Fruit fly (Drosophila melanogaster): ENCODE data around the gene sba.

The sba gene

DNA sequence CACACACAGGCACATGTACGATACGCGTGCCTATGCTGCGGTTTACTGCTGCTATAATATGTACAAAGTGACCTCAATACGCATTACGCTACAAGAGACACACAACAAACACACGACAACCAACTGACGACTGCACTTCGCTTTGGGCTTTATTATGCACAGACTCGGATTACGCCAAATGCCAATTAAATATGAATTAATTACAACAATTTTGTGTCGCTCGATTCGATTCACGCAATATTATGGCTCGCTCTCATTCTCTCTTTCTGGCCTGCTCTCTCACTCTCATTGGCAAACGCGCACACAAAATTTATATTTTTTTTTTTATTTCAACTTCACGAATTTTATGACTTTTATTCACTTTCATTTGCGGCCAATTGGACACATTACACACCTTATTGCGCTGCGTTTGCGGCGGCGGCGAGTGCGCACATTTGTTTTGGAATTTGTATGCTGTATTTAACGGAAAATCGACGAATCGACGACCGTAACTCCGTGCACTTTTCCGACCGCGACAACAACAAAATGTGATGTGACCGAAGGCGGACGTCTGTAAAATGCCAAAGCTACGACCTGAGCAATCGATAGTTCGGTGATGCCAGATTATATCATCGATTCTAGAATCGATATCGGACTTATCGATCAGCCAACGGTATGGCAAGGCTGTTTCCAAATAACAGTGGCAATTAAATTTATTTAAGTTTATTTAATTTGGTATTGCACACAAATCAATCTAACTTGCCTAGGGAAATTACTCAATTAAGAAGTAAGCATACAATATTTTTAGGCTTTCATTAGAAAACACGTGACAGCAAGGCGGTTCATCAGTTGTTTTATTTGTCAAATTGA lies at the start of gene sba, which contains the start of gene CG31141 (continued):
- TF ChIP-seq CG6254 (GFP tag; optimal IDR thresholded peaks at IDR 0.05) (no peak), CG15514 (GFP tag; optimal IDR thresholded peaks at IDR 0.05) (peak; percentile 71), Elba2 (GFP tag; optimal IDR thresholded peaks at IDR 0.05) (peak; percentile 93), CG7839 (tag; optimal IDR thresholded peaks at IDR 0.05) (peak; percentile 3), Dll (GFP tag; IDR thresholded peaks at IDR 0.05; ENCODE audit: partially characterized antibody) (peak; percentile 79), unpg (GFP tag; optimal IDR thresholded peaks at IDR 0.05) (peak; percentile 10), CG7556 (GFP tag; optimal IDR thresholded peaks at IDR 0.05) (peak; percentile 11), B-H2 (GFP tag; optimal IDR thresholded peaks at IDR 0.05) (peak; percentile 59), sisA (GFP tag; IDR thresholded peaks at IDR 0.05) (no peak), NC2β (GFP tag; optimal IDR thresholded peaks at IDR 0.05) (peak; percentile 9), CG42726 (GFP tag; IDR thresholded peaks at IDR 0.05; ENCODE audit: partially characterized antibody) (peak; percentile 85), cas (GFP tag; IDR thresholded peaks at IDR 0.05) (no peak), CG17186 (GFP tag; optimal IDR thresholded peaks at IDR 0.05) (peak; percentile 27), CG14965 (GFP tag; optimal IDR thresholded peaks at IDR 0.05; ENCODE audit: borderline replicate concordance) (no peak), Dek (tag; optimal IDR thresholded peaks at IDR 0.05) (peak; percentile 24), CG15479 (GFP tag; optimal IDR thresholded peaks at IDR 0.05) (peak; percentile 75), Hand (GFP tag; optimal IDR thresholded peaks at IDR 0.05) (peak; percentile 6), CG18619 (GFP tag; optimal IDR thresholded peaks at IDR 0.05) (peak; percentile 21), nom (GFP tag; optimal IDR thresholded peaks at IDR 0.05) (peak; percentile 63), CG10565 (GFP tag; optimal IDR thresholded peaks at IDR 0.05) (no peak), D19B (GFP tag; optimal IDR thresholded peaks at IDR 0.05) (no peak), CG3163 (GFP tag; optimal IDR thresholded peaks at IDR 0.05) (no peak), sd (tag; optimal IDR thresholded peaks at IDR 0.05) (peak; percentile 52), twi (tag; optimal IDR thresholded peaks at IDR 0.05) (no peak), HLHmδ (GFP tag; optimal IDR thresholded peaks at IDR 0.05) (peak; percentile 38)

DNA sequence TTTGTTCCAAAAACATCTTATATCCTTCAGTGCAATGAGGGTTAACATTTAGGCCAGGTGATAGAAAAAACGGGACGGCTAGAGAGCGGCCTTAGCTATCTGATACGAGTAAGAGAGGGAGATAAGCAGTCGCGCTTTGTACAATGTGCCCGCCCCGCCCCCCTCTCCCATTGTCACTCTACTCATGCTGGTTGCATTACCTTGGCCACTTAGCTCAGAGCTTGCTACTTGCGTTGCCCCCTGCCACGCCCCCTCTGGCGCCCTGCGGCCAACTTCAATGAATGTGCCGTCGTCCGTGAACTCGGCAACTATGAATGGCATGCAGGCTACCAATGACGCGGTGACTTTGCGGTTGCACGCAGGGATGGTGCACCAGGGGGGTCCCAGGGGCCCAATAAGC lies 49.0 kb upstream of the sba start:
- TF ChIP-seq Doc2 (GFP tag; IDR thresholded peaks at IDR 0.05) (0 out of 2 replicates have a peak, but pooled peaks have one; percentile 20), CG10321 (GFP tag; IDR thresholded peaks at IDR 0.05) (peak; percentile 56), crol (GFP tag; IDR thresholded peaks at IDR 0.05) (peak; percentile 68), Med (GFP tag) (peak; percentile 56), CG11456 (GFP tag; IDR thresholded peaks at IDR 0.05) (peak; percentile 62; the same call in 1 of the 3 replicates), CG10431 (GFP tag; optimal IDR thresholded peaks at IDR 0.05) (no peak), CG11696 (GFP tag; IDR thresholded peaks at IDR 0.05) (no peak)

dm6 chr3R:23971208-23971607 lies 48.4 kb upstream of the sba start:
- TF ChIP-seq fd64A (GFP tag; optimal IDR thresholded peaks at IDR 0.05) (peak; percentile 11), CG33213 (GFP tag; optimal IDR thresholded peaks at IDR 0.05) (no peak), crol (GFP tag; IDR thresholded peaks at IDR 0.05) (peak; percentile 81), Hr78 (GFP tag; optimal IDR thresholded peaks at IDR 0.05) (peak in 1 of 2 experiments; percentile 43), C15 (GFP tag; IDR thresholded peaks at IDR 0.05) (no peak), CG31365 (tag; optimal IDR thresholded peaks at IDR 0.05) (peak; percentile 89), MTF-1 (GFP tag; optimal IDR thresholded peaks at IDR 0.05; ENCODE audit: borderline replicate concordance) (peak; percentile 11), cg (GFP tag; optimal IDR thresholded peaks at IDR 0.05) (peak; percentile 60), vvl (GFP tag; IDR thresholded peaks at IDR 0.05) (peak; percentile 33; the same call in 1 of the 2 replicates), CG9817 (tag; optimal IDR thresholded peaks at IDR 0.05) (no peak), ci (GFP tag; IDR thresholded peaks at IDR 0.05) (peak; percentile 51; the same call in 1 of the 3 replicates), ATbp (GFP tag; optimal IDR thresholded peaks at IDR 0.05) (peak; percentile 31), Blimp-1 (GFP tag; optimal IDR thresholded peaks at IDR 0.05) (peak; percentile 34)

Data from whole organism, embryonic.